ENCODE assay signal across 1 fruit fly cellular context in the genomic region with DNA sequence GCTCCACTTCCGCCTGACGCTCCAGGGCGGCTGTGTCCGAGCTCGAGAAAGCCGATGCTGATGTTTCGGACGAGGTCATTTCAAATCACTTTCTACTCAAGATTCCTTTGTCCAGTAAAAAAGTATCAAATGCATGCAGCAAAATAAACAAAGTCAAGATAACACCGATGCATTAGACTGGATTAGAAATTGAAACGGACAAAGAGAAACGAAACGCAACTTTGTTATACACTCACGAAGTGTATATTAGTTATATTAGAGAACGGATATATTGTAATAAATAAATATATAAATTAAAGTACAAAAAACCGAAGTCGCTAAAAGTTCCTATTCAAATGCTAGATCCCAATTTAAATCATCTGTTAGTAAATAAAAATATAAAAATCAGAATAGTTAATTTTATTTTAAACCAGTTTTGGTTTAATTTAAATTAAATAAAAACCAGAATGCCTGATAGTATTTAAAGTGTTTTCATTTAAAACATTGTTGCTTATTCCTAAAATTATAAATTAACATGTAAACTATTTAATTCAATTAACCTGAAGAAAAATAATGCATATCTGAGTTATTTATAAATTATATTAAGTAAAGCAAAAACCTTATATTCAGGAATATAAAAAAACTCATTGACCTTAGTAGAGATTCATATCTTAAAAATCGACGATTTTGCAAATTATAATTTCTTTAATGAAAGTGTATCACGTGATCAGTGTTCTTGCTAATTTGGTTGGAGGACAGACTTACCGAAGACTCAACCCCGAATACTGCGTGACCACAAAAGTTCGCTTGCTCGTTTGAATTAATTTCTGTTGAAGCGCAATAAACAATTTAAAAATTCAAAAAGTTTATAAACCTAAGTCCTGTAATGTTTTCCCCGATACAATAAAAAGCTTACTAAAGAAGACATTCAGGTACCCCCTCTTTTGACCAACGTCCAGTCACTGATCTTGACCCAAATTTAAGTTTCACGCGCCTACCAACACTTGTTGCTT.
A peak's percentile ranks its signal among the peaks of the same experiment; 100 is the strongest.
TF ChIP-seq lines count a peak whose summit lies in the region.

A gene (minus strand): TSS at position 164 of the 992 bp plus-strand sequence.

TF ChIP-seq in whole organism, embryonic, 481 proteins besides CTCF, POLR2A, EP300 and RAD21 (continued from another document and continues in another):
- no peak for TF ChIP-seq CG8765 (GFP tag; IDR thresholded peaks at IDR 0.05; lab: Robert Waterston, UW)
- peak; percentile 78 for TF ChIP-seq Abd-B (GFP tag; optimal IDR thresholded peaks at IDR 0.05; lab: Kevin White, UChicago)
- TF ChIP-seq Hr51 (GFP tag; optimal IDR thresholded peaks at IDR 0.05; lab: Kevin White, UChicago) = peak in 1 of 2 experiments; percentile 87
- TF ChIP-seq CG31224 (GFP tag; IDR thresholded peaks at IDR 0.05; lab: Robert Waterston, UW) = peak; percentile 66
- no peak for TF ChIP-seq CG4707 (GFP tag; optimal IDR thresholded peaks at IDR 0.05; lab: Kevin White, UChicago)
- peak; percentile 33; the same call in 2 of the 4 replicates for TF ChIP-seq Gug (GFP tag; IDR thresholded peaks at IDR 0.05; lab: Robert Waterston, UW)
- no peak for TF ChIP-seq hkb (optimal IDR thresholded peaks at IDR 0.05; lab: Kevin White, UChicago)
- peak; percentile 82 for TF ChIP-seq hkb (GFP tag; IDR thresholded peaks at IDR 0.05; lab: Robert Waterston, UW)
- TF ChIP-seq Blimp-1 (GFP tag; optimal IDR thresholded peaks at IDR 0.05; lab: Kevin White, UChicago) = peak; percentile 78
- no peak for TF ChIP-seq sc (optimal IDR thresholded peaks at IDR 0.05; lab: Kevin White, UChicago)
- no peak for TF ChIP-seq sc (GFP tag; optimal IDR thresholded peaks at IDR 0.05; lab: Kevin White, UChicago)
- no peak for TF ChIP-seq ewg (GFP tag; optimal IDR thresholded peaks at IDR 0.05; lab: Kevin White, UChicago)
- TF ChIP-seq HHEX (GFP tag; optimal IDR thresholded peaks at IDR 0.05; lab: Kevin White, UChicago) = peak; percentile 37
- no peak for TF ChIP-seq CG14860 (GFP tag; IDR thresholded peaks at IDR 0.05; lab: Robert Waterston, UW; ENCODE audit: partially characterized antibody)
- TF ChIP-seq HLH3B (GFP tag; IDR thresholded peaks at IDR 0.05; lab: Robert Waterston, UW) = peak; percentile 86
- peak; percentile 77 for TF ChIP-seq CG14441 (GFP tag; IDR thresholded peaks at IDR 0.05; lab: Robert Waterston, UW)
- TF ChIP-seq lov (optimal IDR thresholded peaks at IDR 0.05; lab: Kevin White, UChicago) = no peak
- peak; percentile 58; the same call in 1 of the 3 replicates for TF ChIP-seq lov (GFP tag; IDR thresholded peaks at IDR 0.05; lab: Robert Waterston, UW)
- peak; percentile 73 for TF ChIP-seq CG5953 (GFP tag; IDR thresholded peaks at IDR 0.05; lab: Robert Waterston, UW)
- no peak for TF ChIP-seq HLHmδ (GFP tag; optimal IDR thresholded peaks at IDR 0.05; lab: Kevin White, UChicago)
- TF ChIP-seq CG10431 (GFP tag; optimal IDR thresholded peaks at IDR 0.05; lab: Kevin White, UChicago) = no peak
- TF ChIP-seq Deaf1 (tag; optimal IDR thresholded peaks at IDR 0.05; lab: Kevin White, UChicago) = no peak
- TF ChIP-seq Xbp1 (GFP tag; optimal IDR thresholded peaks at IDR 0.05; lab: Kevin White, UChicago) = peak; percentile 69
- TF ChIP-seq CG31388 (GFP tag; optimal IDR thresholded peaks at IDR 0.05; lab: Kevin White, UChicago) = no peak
- TF ChIP-seq tx (GFP tag; optimal IDR thresholded peaks at IDR 0.05; lab: Kevin White, UChicago) = no peak
- peak; percentile 48 for TF ChIP-seq BEAF-32 (GFP tag; optimal IDR thresholded peaks at IDR 0.05; lab: Kevin White, UChicago)
- TF ChIP-seq chif (GFP tag; optimal IDR thresholded peaks at IDR 0.05; lab: Kevin White, UChicago) = peak in 1 of 2 experiments; percentile 48
- no peak for TF ChIP-seq lbe (GFP tag; optimal IDR thresholded peaks at IDR 0.05; lab: Kevin White, UChicago)
- TF ChIP-seq Kr (GFP tag; optimal IDR thresholded peaks at IDR 0.05; lab: Kevin White, UChicago) = no peak
- TF ChIP-seq CG12659 (GFP tag; optimal IDR thresholded peaks at IDR 0.05; lab: Kevin White, UChicago) = peak; percentile 79
- TF ChIP-seq CG12942 (GFP tag; optimal IDR thresholded peaks at IDR 0.05; lab: Kevin White, UChicago) = peak; percentile 44
- TF ChIP-seq sens (GFP tag; lab: Kevin White, UChicago) = peak; percentile 89
- TF ChIP-seq C15 (GFP tag; IDR thresholded peaks at IDR 0.05; lab: Robert Waterston, UW) = peak; percentile 79; the same call in 2 of the 3 replicates
- no peak for TF ChIP-seq jing (GFP tag; optimal IDR thresholded peaks at IDR 0.05; lab: Kevin White, UChicago)
- peak; percentile 83 for TF ChIP-seq CG10267 (tag; optimal IDR thresholded peaks at IDR 0.05; lab: Kevin White, UChicago)
- no peak for TF ChIP-seq Hmr (GFP tag; optimal IDR thresholded peaks at IDR 0.05; lab: Kevin White, UChicago)
- peak; percentile 58 for TF ChIP-seq Dip3 (GFP tag; optimal IDR thresholded peaks at IDR 0.05; lab: Kevin White, UChicago)
- peak; percentile 77 for TF ChIP-seq CG32767 (GFP tag; IDR thresholded peaks at IDR 0.05; lab: Robert Waterston, UW)
- no peak for TF ChIP-seq Adf1 (GFP tag; IDR thresholded peaks at IDR 0.05; lab: Robert Waterston, UW)
- TF ChIP-seq Vsx1 (GFP tag; optimal IDR thresholded peaks at IDR 0.05; lab: Kevin White, UChicago) = no peak
- peak; percentile 91 for TF ChIP-seq CG8924 (tag; optimal IDR thresholded peaks at IDR 0.05; lab: Kevin White, UChicago)
- peak; percentile 21 for TF ChIP-seq Mad (GFP tag; optimal IDR thresholded peaks at IDR 0.05; lab: Kevin White, UChicago)
- no peak for TF ChIP-seq sna (GFP tag; IDR thresholded peaks at IDR 0.05; lab: Robert Waterston, UW; ENCODE audit: partially characterized antibody)
- peak; percentile 3 for TF ChIP-seq Camta (GFP tag; optimal IDR thresholded peaks at IDR 0.05; lab: Kevin White, UChicago)
- TF ChIP-seq Hsf (GFP tag; optimal IDR thresholded peaks at IDR 0.05; lab: Kevin White, UChicago) = peak; percentile 45
- TF ChIP-seq fd96Cb (tag; optimal IDR thresholded peaks at IDR 0.05; lab: Kevin White, UChicago) = peak; percentile 71
- TF ChIP-seq Mrtf (GFP tag; IDR thresholded peaks at IDR 0.05; lab: Robert Waterston, UW) = peak; percentile 47; the same call in 1 of the 3 replicates
- no peak for TF ChIP-seq pb (GFP tag; optimal IDR thresholded peaks at IDR 0.05; lab: Kevin White, UChicago)
- TF ChIP-seq B-H2 (GFP tag; optimal IDR thresholded peaks at IDR 0.05; lab: Kevin White, UChicago) = peak; percentile 50
- peak; percentile 17 for TF ChIP-seq ems (GFP tag; optimal IDR thresholded peaks at IDR 0.05; lab: Kevin White, UChicago)
- TF ChIP-seq CG7786 (GFP tag; optimal IDR thresholded peaks at IDR 0.05; lab: Kevin White, UChicago) = peak; percentile 20
- TF ChIP-seq chn (GFP tag; optimal IDR thresholded peaks at IDR 0.05; lab: Kevin White, UChicago) = peak; percentile 9
- TF ChIP-seq Lpt (GFP tag; optimal IDR thresholded peaks at IDR 0.05; lab: Kevin White, UChicago) = no peak
- no peak for TF ChIP-seq Optix (GFP tag; IDR thresholded peaks at IDR 0.05; lab: Robert Waterston, UW)
- TF ChIP-seq Fer1 (GFP tag; optimal IDR thresholded peaks at IDR 0.05; lab: Kevin White, UChicago) = peak; percentile 54
- no peak for TF ChIP-seq CG10462 (GFP tag; optimal IDR thresholded peaks at IDR 0.05; lab: Kevin White, UChicago)
- no peak for TF ChIP-seq fru (optimal IDR thresholded peaks at IDR 0.05; lab: Kevin White, UChicago)
- TF ChIP-seq Ets97D (GFP tag; optimal IDR thresholded peaks at IDR 0.05; lab: Kevin White, UChicago) = peak; percentile 47
- TF ChIP-seq CG13296 (GFP tag; optimal IDR thresholded peaks at IDR 0.05; lab: Kevin White, UChicago) = peak; percentile 72
- peak; percentile 36; the same call in 1 of the 2 replicates for TF ChIP-seq CG17612 (GFP tag; IDR thresholded peaks at IDR 0.05; lab: Robert Waterston, UW)
- peak; percentile 23 for TF ChIP-seq CG4424 (GFP tag; optimal IDR thresholded peaks at IDR 0.05; lab: Kevin White, UChicago)
- peak; percentile 47; the same call in 1 of the 2 replicates for TF ChIP-seq toy (GFP tag; IDR thresholded peaks at IDR 0.05; lab: Robert Waterston, UW)
- TF ChIP-seq CG9817 (tag; optimal IDR thresholded peaks at IDR 0.05; lab: Kevin White, UChicago) = peak; percentile 76
- peak; percentile 91 for TF ChIP-seq row (GFP tag; IDR thresholded peaks at IDR 0.05; lab: Robert Waterston, UW)
- no peak for TF ChIP-seq crc (GFP tag; optimal IDR thresholded peaks at IDR 0.05; lab: Kevin White, UChicago)
- peak; percentile 49 for TF ChIP-seq CG10959 (GFP tag; IDR thresholded peaks at IDR 0.05; lab: Robert Waterston, UW)
- peak; percentile 74 for TF ChIP-seq gsb-n (tag; optimal IDR thresholded peaks at IDR 0.05; lab: Kevin White, UChicago)
- TF ChIP-seq BtbVII (GFP tag; optimal IDR thresholded peaks at IDR 0.05; lab: Kevin White, UChicago) = no peak
- TF ChIP-seq CG9932 (GFP tag; IDR thresholded peaks at IDR 0.05; lab: Robert Waterston, UW) = peak; percentile 83
- no peak for TF ChIP-seq NC2β (GFP tag; optimal IDR thresholded peaks at IDR 0.05; lab: Kevin White, UChicago)
- peak; percentile 43 for TF ChIP-seq stwl (tag; optimal IDR thresholded peaks at IDR 0.05; lab: Kevin White, UChicago)
- peak; percentile 60 for TF ChIP-seq CG1602 (GFP tag; optimal IDR thresholded peaks at IDR 0.05; lab: Kevin White, UChicago)
- TF ChIP-seq CG14965 (GFP tag; optimal IDR thresholded peaks at IDR 0.05; lab: Kevin White, UChicago; ENCODE audit: borderline replicate concordance) = no peak
- peak; percentile 59; the same call in 1 of the 2 replicates for TF ChIP-seq Nf-YA (GFP tag; IDR thresholded peaks at IDR 0.05; lab: Robert Waterston, UW)
- TF ChIP-seq exex (tag; optimal IDR thresholded peaks at IDR 0.05; lab: Kevin White, UChicago) = peak; percentile 18
- peak; percentile 81 for TF ChIP-seq Awh (GFP tag; IDR thresholded peaks at IDR 0.05; lab: Robert Waterston, UW)
- TF ChIP-seq Sry-β (GFP tag; optimal IDR thresholded peaks at IDR 0.05; lab: Kevin White, UChicago) = no peak
- no peak for TF ChIP-seq sima (GFP tag; optimal IDR thresholded peaks at IDR 0.05; lab: Kevin White, UChicago)
- TF ChIP-seq CG30431 (GFP tag; optimal IDR thresholded peaks at IDR 0.05; lab: Kevin White, UChicago) = no peak
- peak; percentile 74 for TF ChIP-seq al (GFP tag; IDR thresholded peaks at IDR 0.05; lab: Robert Waterston, UW)
- peak; percentile 16 for TF ChIP-seq Bteb2 (GFP tag; optimal IDR thresholded peaks at IDR 0.05; lab: Kevin White, UChicago)
- TF ChIP-seq CG1647 (GFP tag; optimal IDR thresholded peaks at IDR 0.05; lab: Kevin White, UChicago) = no peak
- TF ChIP-seq amos (GFP tag; IDR thresholded peaks at IDR 0.05; lab: Robert Waterston, UW; ENCODE audit: partially characterized antibody) = 0 out of 2 replicates have a peak, but pooled peaks have one; percentile 18
- peak; percentile 86 for TF ChIP-seq CG12391 (tag; optimal IDR thresholded peaks at IDR 0.05; lab: Kevin White, UChicago)
- TF ChIP-seq luna (GFP tag; optimal IDR thresholded peaks at IDR 0.05; lab: Kevin White, UChicago) = no peak
- TF ChIP-seq ac (GFP tag; optimal IDR thresholded peaks at IDR 0.05; lab: Kevin White, UChicago) = no peak
- TF ChIP-seq maf-S (GFP tag; optimal IDR thresholded peaks at IDR 0.05; lab: Kevin White, UChicago) = peak; percentile 14
- peak; percentile 34 for TF ChIP-seq vfl (GFP tag; optimal IDR thresholded peaks at IDR 0.05; lab: Kevin White, UChicago)
- peak; percentile 56 for TF ChIP-seq CG10147 (GFP tag; optimal IDR thresholded peaks at IDR 0.05; lab: Kevin White, UChicago)
- peak; percentile 83 for TF ChIP-seq Aef1 (GFP tag; IDR thresholded peaks at IDR 0.05; lab: Robert Waterston, UW)
- no peak for TF ChIP-seq Hr39 (optimal IDR thresholded peaks at IDR 0.05; lab: Kevin White, UChicago)
- TF ChIP-seq Side (GFP tag; optimal IDR thresholded peaks at IDR 0.05; lab: Kevin White, UChicago) = peak; percentile 25
- no peak for TF ChIP-seq z (GFP tag; IDR thresholded peaks at IDR 0.05; lab: Robert Waterston, UW)
- TF ChIP-seq rib (GFP tag; IDR thresholded peaks at IDR 0.05; lab: Robert Waterston, UW) = peak; percentile 53; the same call in 1 of the 2 replicates
- TF ChIP-seq CG12104 (GFP tag; optimal IDR thresholded peaks at IDR 0.05; lab: Kevin White, UChicago) = peak; percentile 66
- peak; percentile 82 for TF ChIP-seq CG13424 (tag; optimal IDR thresholded peaks at IDR 0.05; lab: Kevin White, UChicago)
- TF ChIP-seq cato (GFP tag; optimal IDR thresholded peaks at IDR 0.05; lab: Kevin White, UChicago; ENCODE audit: borderline replicate concordance) = no peak
- peak; percentile 45; the same call in 1 of the 2 replicates for TF ChIP-seq Rx (GFP tag; IDR thresholded peaks at IDR 0.05; lab: Robert Waterston, UW)
- no peak for TF ChIP-seq D19B (GFP tag; optimal IDR thresholded peaks at IDR 0.05; lab: Kevin White, UChicago)
- TF ChIP-seq klu (GFP tag; IDR thresholded peaks at IDR 0.05; lab: Robert Waterston, UW) = peak; percentile 40; the same call in 1 of the 2 replicates
- TF ChIP-seq gcm (GFP tag; optimal IDR thresholded peaks at IDR 0.05; lab: Kevin White, UChicago) = peak; percentile 83
- peak; percentile 59; the same call in 1 of the 3 replicates for TF ChIP-seq CG11093 (GFP tag; IDR thresholded peaks at IDR 0.05; lab: Robert Waterston, UW)
- no peak for TF ChIP-seq nau (GFP tag; optimal IDR thresholded peaks at IDR 0.05; lab: Kevin White, UChicago)
- TF ChIP-seq run (tag; optimal IDR thresholded peaks at IDR 0.05; lab: Kevin White, UChicago) = peak; percentile 55
- TF ChIP-seq D19A (tag; optimal IDR thresholded peaks at IDR 0.05; lab: Kevin White, UChicago) = peak; percentile 99
- peak; percentile 32 for TF ChIP-seq CG18764 (GFP tag; optimal IDR thresholded peaks at IDR 0.05; lab: Kevin White, UChicago)
- TF ChIP-seq MBD-R2 (GFP tag; IDR thresholded peaks at IDR 0.05; lab: Robert Waterston, UW) = peak; percentile 67
- TF ChIP-seq ab (GFP tag; optimal IDR thresholded peaks at IDR 0.05; lab: Kevin White, UChicago) = no peak
- TF ChIP-seq CG3847 (GFP tag; IDR thresholded peaks at IDR 0.05; lab: Robert Waterston, UW) = peak; percentile 75
- TF ChIP-seq fd3F (GFP tag; optimal IDR thresholded peaks at IDR 0.05; lab: Kevin White, UChicago) = peak; percentile 64
- no peak for TF ChIP-seq Trl (optimal IDR thresholded peaks at IDR 0.05; lab: Kevin White, UChicago)
- peak; percentile 20 for TF ChIP-seq Trl (GFP tag; optimal IDR thresholded peaks at IDR 0.05; lab: Kevin White, UChicago)
- no peak for TF ChIP-seq CG8089 (GFP tag; optimal IDR thresholded peaks at IDR 0.05; lab: Kevin White, UChicago)
- peak; percentile 42 for TF ChIP-seq onecut (GFP tag; IDR thresholded peaks at IDR 0.05; lab: Robert Waterston, UW)
- peak; percentile 83 for TF ChIP-seq phol (tag; optimal IDR thresholded peaks at IDR 0.05; lab: Kevin White, UChicago)
- no peak for TF ChIP-seq her (GFP tag; optimal IDR thresholded peaks at IDR 0.05; lab: Kevin White, UChicago)
- TF ChIP-seq trem (tag; optimal IDR thresholded peaks at IDR 0.05; lab: Kevin White, UChicago) = peak; percentile 56
- TF ChIP-seq ara (GFP tag; IDR thresholded peaks at IDR 0.05; lab: Robert Waterston, UW) = peak; percentile 48; the same call in 1 of the 2 replicates
- TF ChIP-seq Tbp (GFP tag; optimal IDR thresholded peaks at IDR 0.05; lab: Kevin White, UChicago) = no peak
